Worm (Caenorhabditis elegans) whole organism, L3 larva: ENCODE measurements around the gene C06H2.7.

Experiments used
- ceh-28 ChIP-seq: fragments of 150-350 bp; optimal IDR thresholded peaks from 2 replicates; lab custom pipeline; 2014; ENCODE audit warnings: missing biosample characterization, missing genetic modification reagents, missing genetic modification characterization
- jun-1 ChIP-seq: fragments of 150-350 bp; optimal IDR thresholded peaks from 2 replicates; lab custom pipeline; 2014; ENCODE audit warnings: missing biosample characterization, missing genetic modification reagents, missing genetic modification characterization
- lin-15B ChIP-seq: fragments of 150-350 bp; optimal IDR thresholded peaks from 2 replicates; lab custom pipeline; 2014; ENCODE audit warnings: missing biosample characterization, missing genetic modification characterization
- nhr-11 ChIP-seq: fragments of 150-350 bp; optimal IDR thresholded peaks from 2 replicates; lab custom pipeline; 2014; ENCODE audit warnings: missing biosample characterization, missing genetic modification characterization
- pha-4 ChIP-seq: fragments of 150-350 bp; optimal IDR thresholded peaks from 2 replicates; lab custom pipeline; 2014; ENCODE audit warnings: missing biosample characterization, missing genetic modification reagents, missing genetic modification characterization
- pqm-1 ChIP-seq: fragments of 150-350 bp; optimal IDR thresholded peaks from 2 replicates; lab custom pipeline; 2017; ENCODE audit warnings: missing biosample characterization, missing genetic modification characterization, inconsistent platforms
- unc-39 ChIP-seq: sonication (generic microtip); optimal IDR thresholded peaks from 4 replicates; lab custom pipeline; 2017; ENCODE audit warnings: missing biosample characterization, missing genetic modification characterization
- zag-1 ChIP-seq: fragments of 150-350 bp; optimal IDR thresholded peaks from 2 replicates; lab custom pipeline; 2014; ENCODE audit warnings: missing biosample characterization, missing genetic modification characterization

DNA sequence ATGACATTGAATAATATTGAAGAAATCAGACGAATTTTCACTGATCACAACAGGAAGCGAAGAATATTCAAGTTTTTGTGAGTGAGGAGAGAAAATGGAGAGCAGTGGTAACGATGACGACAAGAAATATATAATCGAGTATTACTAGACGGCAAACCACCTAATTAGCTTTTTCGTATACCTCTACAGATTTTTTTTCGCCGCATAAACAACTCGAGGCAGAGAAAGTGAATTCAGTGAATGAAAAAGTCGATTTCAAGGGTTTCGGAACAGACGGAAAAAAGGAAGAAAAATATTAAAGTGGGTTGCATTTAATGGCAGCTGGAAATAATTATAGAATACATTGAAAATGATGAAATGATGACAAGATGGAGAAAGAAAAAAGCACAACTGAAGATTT lies 33.0 kb upstream of the C06H2.7 start, which contains the start of gene gpa-1:
- TF ChIP-seq nhr-11 (tag; lab: Kevin White, UChicago) = no peak
- no peak for TF ChIP-seq ceh-28 (tag; lab: Kevin White, UChicago)
- TF ChIP-seq pqm-1 = no peak
- no peak for TF ChIP-seq lin-15B (tag; lab: Kevin White, UChicago)
- TF ChIP-seq pha-4 = no peak
- no peak for TF ChIP-seq zag-1
- TF ChIP-seq unc-39 (tag; lab: Kevin White, UChicago) = no peak
- no peak for TF ChIP-seq jun-1 (tag; lab: Kevin White, UChicago)
